Fruit fly (Drosophila melanogaster) S2 (cell line): ENCODE data around the gene CG34297.

Experiments used
- CG8478 ChIP-seq: fragments of >200 bp; optimal IDR thresholded peaks from 2 replicates; lab custom pipeline; 2018
- CTCF ChIP-seq, 2 experiments: fragments of >200 bp; optimal IDR thresholded peaks; 2 replicates each; lab custom pipeline; 2018

- TF ChIP-seq CG8478 (lab: Kevin White, UChicago) (no peak), CTCF (optimal IDR thresholded peaks at IDR 0.05; lab: Kevin White, UChicago) (no peak)
These were observed 18.4 kb upstream of the CG34297 start for dm6 chr3R:6766171-6766591.
